Fruit fly (Drosophila melanogaster) whole organism, wandering third instar larva: ENCODE results near the gene Jhbp11.
A peak's percentile ranks its signal among the peaks of the same experiment; 100 is the strongest.

Experiments used
- Abd-B ChIP-seq: fragments of >200 bp; optimal IDR thresholded peaks from 2 replicates; lab custom pipeline; 2017; ENCODE audit warnings: missing biosample characterization, missing genetic modification characterization
- CG32264 ChIP-seq: fragments of 200-800 bp; sonication (Bioruptor generic); optimal IDR thresholded peaks from 2 replicates; lab custom pipeline; 2016; ENCODE audit warnings: missing biosample characterization, missing genetic modification characterization
- CG9705 ChIP-seq: fragments of 200-800 bp; sonication (Bioruptor generic); optimal IDR thresholded peaks from 2 replicates; lab custom pipeline; 2018; ENCODE audit warnings: missing biosample characterization, mild to moderate bottlenecking, missing genetic modification characterization
- CrebA ChIP-seq: fragments of 200-800 bp; sonication (Bioruptor generic); optimal IDR thresholded peaks from 2 replicates; lab custom pipeline; 2016; ENCODE audit warnings: missing biosample characterization, mild to moderate bottlenecking, missing genetic modification characterization, borderline replicate concordance
- Dfd ChIP-seq: fragments of >200 bp; optimal IDR thresholded peaks from 2 replicates; lab custom pipeline; 2017; ENCODE audit warnings: missing biosample characterization, missing genetic modification characterization
- Dif ChIP-seq: fragments of 200-275, 200-300 bp; sonication (Bioruptor generic); optimal IDR thresholded peaks from 2 replicates; lab custom pipeline; 2018; ENCODE audit warnings: missing biosample characterization, missing genetic modification characterization; ENCODE audit not compliant: partially characterized antibody
- GATAd ChIP-seq: sonication (Bioruptor generic); optimal IDR thresholded peaks from 2 replicates; lab custom pipeline; 2016; ENCODE audit warnings: missing biosample characterization, missing genetic modification characterization
- HLH106 ChIP-seq: fragments of 200-800 bp; optimal IDR thresholded peaks from 3 replicates; lab custom pipeline; 2019; ENCODE audit warnings: missing biosample characterization, mild to moderate bottlenecking, missing genetic modification characterization, moderate library complexity
- Hnf4 ChIP-seq: fragments of 200-800 bp; sonication (Bioruptor generic); optimal IDR thresholded peaks from 2 replicates; lab custom pipeline; 2016; ENCODE audit warnings: missing biosample characterization, mild to moderate bottlenecking, missing genetic modification characterization
- Hr78 ChIP-seq: fragments of >200 bp; optimal IDR thresholded peaks from 2 replicates; lab custom pipeline; 2017; ENCODE audit warnings: missing biosample characterization, missing genetic modification characterization
- Hr83 ChIP-seq: fragments of 200-300 bp; sonication (Bioruptor generic); optimal IDR thresholded peaks from 2 replicates; lab custom pipeline; 2016; ENCODE audit warnings: missing biosample characterization, mild to moderate bottlenecking, missing genetic modification characterization, moderate library complexity; ENCODE audit not compliant: poor library complexity, severe bottlenecking
- Jra ChIP-seq: sonication (Bioruptor generic); optimal IDR thresholded peaks from 2 replicates; lab custom pipeline; 2016; ENCODE audit warnings: missing biosample characterization, missing genetic modification characterization
- Mio ChIP-seq: sonication (Bioruptor generic); optimal IDR thresholded peaks from 2 replicates; lab custom pipeline; 2016; ENCODE audit warnings: missing biosample characterization, missing genetic modification characterization
- Myc ChIP-seq: fragments of >200 bp; optimal IDR thresholded peaks from 2 replicates; lab custom pipeline; 2017
- N ChIP-seq: fragments of >200 bp; optimal IDR thresholded peaks from 2 replicates; lab custom pipeline; 2018; ENCODE audit warnings: missing biosample characterization, missing external identifiers, missing genetic modification characterization
- OdsH ChIP-seq: fragments of 200-800 bp; sonication (Bioruptor generic); optimal IDR thresholded peaks from 2 replicates; lab custom pipeline; 2016; ENCODE audit warnings: missing biosample characterization, mild to moderate bottlenecking, missing genetic modification characterization
- Rel ChIP-seq, 2 experiments: fragments of 200-800 bp; sonication (Bioruptor generic) in 1 of 2; optimal IDR thresholded peaks; 2 replicates in 1 of 2; 3 replicates in 1 of 2; lab custom pipeline; 2016 to 2019; ENCODE audit warnings: mild to moderate bottlenecking in 2 of 2, missing biosample characterization in 2 of 2, missing genetic modification characterization in 2 of 2, moderate library complexity in 1 of 2
- Sp1 ChIP-seq: fragments of 200-800 bp; sonication (Bioruptor generic); optimal IDR thresholded peaks from 3 replicates; lab custom pipeline; 2019; ENCODE audit warnings: missing biosample characterization, mild to moderate bottlenecking, missing genetic modification characterization, moderate library complexity
- Vsx2 ChIP-seq: fragments of 200-300, 225-300 bp; sonication (Bioruptor generic); optimal IDR thresholded peaks from 2 replicates; lab custom pipeline; 2018; ENCODE audit warnings: missing biosample characterization, missing genetic modification characterization; ENCODE audit not compliant: partially characterized antibody
- br ChIP-seq: fragments of 200-800 bp; sonication (Bioruptor generic); optimal IDR thresholded peaks from 2 replicates; lab custom pipeline; 2016; ENCODE audit warnings: missing biosample characterization, missing genetic modification characterization
- brk ChIP-seq: fragments of 200-800 bp; sonication (Bioruptor generic); optimal IDR thresholded peaks from 2 replicates; lab custom pipeline; 2016; ENCODE audit warnings: missing biosample characterization, mild to moderate bottlenecking, missing genetic modification characterization
- dl ChIP-seq, 2 experiments: fragments of 175-275, 200-275 bp in 1 of 2; fragments of 200-275 bp in 1 of 2; sonication (Bioruptor generic); optimal IDR thresholded peaks; lab custom pipeline; 2018; ENCODE audit warnings: mild to moderate bottlenecking in 2 of 2, missing biosample characterization in 2 of 2, missing genetic modification characterization in 2 of 2, moderate library complexity in 2 of 2; ENCODE audit not compliant: partially characterized antibody in 2 of 2, insufficient read depth in 1 of 2
- dmrt93B ChIP-seq: fragments of 200-800 bp; sonication (Bioruptor generic); optimal IDR thresholded peaks from 2 replicates; lab custom pipeline; 2018; ENCODE audit warnings: missing biosample characterization, mild to moderate bottlenecking, missing genetic modification characterization
- dsf ChIP-seq: sonication (Bioruptor generic); optimal IDR thresholded peaks from 2 replicates; lab custom pipeline; 2016; ENCODE audit warnings: missing biosample characterization, missing genetic modification characterization, borderline replicate concordance
- ey ChIP-seq: fragments of 200-800 bp; sonication (Bioruptor generic); optimal IDR thresholded peaks from 2 replicates; lab custom pipeline; 2016; ENCODE audit warnings: missing biosample characterization, missing genetic modification characterization
- foxo ChIP-seq, 2 experiments: fragments of 200-800 bp; sonication (Bioruptor generic); optimal IDR thresholded peaks; 2 replicates in 1 of 2; 3 replicates in 1 of 2; lab custom pipeline; 2016 to 2017; ENCODE audit warnings: missing biosample characterization in 2 of 2, missing genetic modification characterization in 2 of 2
- fru ChIP-seq: fragments of 200-800 bp; sonication (Bioruptor generic); optimal IDR thresholded peaks from 3 replicates; lab custom pipeline; 2016; ENCODE audit warnings: missing biosample characterization, mild to moderate bottlenecking, missing genetic modification characterization
- h ChIP-seq: fragments of 200-800 bp; sonication (Bioruptor generic); optimal IDR thresholded peaks from 3 replicates; lab custom pipeline; 2016; ENCODE audit warnings: missing biosample characterization, mild to moderate bottlenecking, missing genetic modification characterization
- jim ChIP-seq: fragments of 175-275, 200-325 bp; sonication (Bioruptor generic); optimal IDR thresholded peaks from 2 replicates; lab custom pipeline; 2016; ENCODE audit warnings: missing biosample characterization, mild to moderate bottlenecking, missing genetic modification characterization
- lola ChIP-seq: fragments of >200 bp; optimal IDR thresholded peaks from 2 replicates; lab custom pipeline; 2017; ENCODE audit warnings: missing biosample characterization, missing genetic modification characterization
- pan ChIP-seq: fragments of >200 bp; optimal IDR thresholded peaks from 2 replicates; lab custom pipeline; 2017
- psq ChIP-seq: fragments of 200-800 bp; sonication (Bioruptor generic); optimal IDR thresholded peaks from 3 replicates; lab custom pipeline; 2017; ENCODE audit warnings: missing biosample characterization, mild to moderate bottlenecking, missing genetic modification characterization, moderate library complexity
- rgr ChIP-seq: fragments of 200-800 bp; sonication (Bioruptor generic); optimal IDR thresholded peaks from 3 replicates; lab custom pipeline; 2016; ENCODE audit warnings: missing biosample characterization, mild to moderate bottlenecking, missing genetic modification characterization
- sage ChIP-seq: fragments of 200-800 bp; sonication (Bioruptor generic); optimal IDR thresholded peaks from 2 replicates; lab custom pipeline; 2016; ENCODE audit warnings: missing biosample characterization, mild to moderate bottlenecking, missing genetic modification characterization
- sv ChIP-seq: fragments of 200-800 bp; sonication (Bioruptor generic); optimal IDR thresholded peaks from 3 replicates; lab custom pipeline; 2016; ENCODE audit warnings: missing biosample characterization, missing genetic modification characterization
- tai ChIP-seq: sonication (Bioruptor generic); optimal IDR thresholded peaks from 2 replicates; lab custom pipeline; 2016; ENCODE audit warnings: missing biosample characterization, missing genetic modification characterization
- usp ChIP-seq: fragments of >200 bp; optimal IDR thresholded peaks from 2 replicates; lab custom pipeline; 2017; ENCODE audit warnings: missing biosample characterization, missing genetic modification characterization
- woc ChIP-seq: sonication (Bioruptor generic); optimal IDR thresholded peaks from 2 replicates; lab custom pipeline; 2016; ENCODE audit warnings: missing biosample characterization, mild to moderate bottlenecking, missing genetic modification characterization

The Jhbp11 gene

dm6 chr3R:27092263-27092662 is 8.8 kb upstream of the Jhbp11 start:
- TF ChIP-seq Vsx2 (GFP tag; lab: Kevin White, UChicago) (no peak), GATAd (peak; percentile 17), dsf (GFP tag; lab: Kevin White, UChicago) (no peak), pan (lab: Kevin White, UChicago) (no peak), dl (GFP tag; optimal IDR thresholded peaks at IDR 0.05; lab: Kevin White, UChicago; ENCODE audit: insufficient read depth in 1 of 2, partially characterized antibody in 2 of 2) (no peak), foxo (GFP tag; optimal IDR thresholded peaks at IDR 0.05; lab: Kevin White, UChicago) (peak in 1 of 2 experiments; percentile 68), Rel (GFP tag; optimal IDR thresholded peaks at IDR 0.05; lab: Kevin White, UChicago) (no peak), Rel (tag; optimal IDR thresholded peaks at IDR 0.05; lab: Kevin White, UChicago) (peak; percentile 85), Dfd (GFP tag; lab: Kevin White, UChicago) (no peak), tai (peak; percentile 69), fru (GFP tag; lab: Kevin White, UChicago) (peak; percentile 57), N (GFP tag; lab: Kevin White, UChicago) (no peak), Hr83 (GFP tag; lab: Kevin White, UChicago) (no peak), OdsH (GFP tag; lab: Kevin White, UChicago) (peak; percentile 57), dmrt93B (GFP tag; lab: Kevin White, UChicago) (peak; percentile 11), psq (GFP tag; lab: Kevin White, UChicago) (peak; percentile 51), CG32264 (GFP tag; lab: Kevin White, UChicago) (no peak), Abd-B (GFP tag; lab: Kevin White, UChicago) (no peak), Myc (lab: Kevin White, UChicago) (no peak), Hnf4 (GFP tag; lab: Kevin White, UChicago) (peak; percentile 78), HLH106 (peak; percentile 65), sage (GFP tag; lab: Kevin White, UChicago) (no peak), usp (GFP tag; lab: Kevin White, UChicago) (no peak), CrebA (GFP tag; lab: Kevin White, UChicago) (no peak), Dif (GFP tag; lab: Kevin White, UChicago) (no peak), Mio (GFP tag; lab: Kevin White, UChicago) (no peak), jim (GFP tag; lab: Kevin White, UChicago) (no peak), br (peak; percentile 68), sv (GFP tag; lab: Kevin White, UChicago) (no peak), Sp1 (GFP tag; lab: Kevin White, UChicago) (peak; percentile 48), CG9705 (GFP tag; lab: Kevin White, UChicago) (no peak), woc (GFP tag; lab: Kevin White, UChicago) (peak; percentile 16), lola (no peak), ey (GFP tag; lab: Kevin White, UChicago) (peak; percentile 75), brk (GFP tag; lab: Kevin White, UChicago) (no peak), Jra (GFP tag; lab: Kevin White, UChicago) (no peak), h (peak; percentile 74), rgr (peak; percentile 71), Hr78 (GFP tag; lab: Kevin White, UChicago) (no peak)

dm6 chr3R:27092843-27093242 is 8.2 kb upstream of the Jhbp11 start, which contains the start of gene CG14258:
CG14258 (plus strand) TSS chr3R:27093143.
- TF ChIP-seq CrebA (GFP tag; lab: Kevin White, UChicago) (no peak), lola (no peak), sv (GFP tag; lab: Kevin White, UChicago) (no peak), woc (GFP tag; lab: Kevin White, UChicago) (no peak), pan (lab: Kevin White, UChicago) (no peak), Hr78 (GFP tag; lab: Kevin White, UChicago) (no peak), dmrt93B (GFP tag; lab: Kevin White, UChicago) (no peak), Myc (lab: Kevin White, UChicago) (no peak), Vsx2 (GFP tag; lab: Kevin White, UChicago) (no peak), ey (GFP tag; lab: Kevin White, UChicago) (no peak), dl (GFP tag; optimal IDR thresholded peaks at IDR 0.05; lab: Kevin White, UChicago; ENCODE audit: insufficient read depth in 1 of 2, partially characterized antibody in 2 of 2) (no peak), br (no peak), psq (GFP tag; lab: Kevin White, UChicago) (no peak), Dfd (GFP tag; lab: Kevin White, UChicago) (no peak), brk (GFP tag; lab: Kevin White, UChicago) (no peak)
